Fruit fly (Drosophila melanogaster) whole organism, embryonic: ENCODE results near the gene Cchl.
A peak's percentile ranks its signal among the peaks of the same experiment; 100 is the strongest.

Source experiments
- BEAF-32 ChIP-seq: fragments of 200-800 bp; sonication (Bioruptor generic); optimal IDR thresholded peaks from 3 replicates; lab custom pipeline; 2017; ENCODE audit warnings: missing biosample characterization, missing genetic modification characterization, mild to moderate bottlenecking, moderate library complexity, missing genetic modification reagents
- C15 ChIP-seq: fragments of 200-800 bp; sonication (Bioruptor generic); IDR thresholded peaks from 3 replicates; pipeline ENCODE4 v1.3.6; 2022; ENCODE audit warnings: missing biosample characterization, missing genetic modification characterization
- CG10366 ChIP-seq: fragments of 200-800 bp; sonication (Bioruptor generic); IDR thresholded peaks from 2 replicates; pipeline ENCODE4 v1.3.6; 2022; ENCODE audit warnings: missing biosample characterization, missing genetic modification characterization
- CG11504 ChIP-seq: fragments of 200-800 bp; sonication (Bioruptor generic); optimal IDR thresholded peaks from 3 replicates; lab custom pipeline; 2019; ENCODE audit warnings: missing biosample characterization, mild to moderate bottlenecking, missing genetic modification characterization, moderate library complexity
- CG13123 ChIP-seq: fragments of 200-800 bp; sonication (Bioruptor generic); optimal IDR thresholded peaks from 2 replicates; lab custom pipeline; 2016; ENCODE audit warnings: missing biosample characterization, missing genetic modification characterization
- CG13287 ChIP-seq: fragments of 200-800 bp; sonication (Bioruptor generic); IDR thresholded peaks from 2 replicates; pipeline ENCODE4 v1.3.6; 2022; ENCODE audit warnings: missing biosample characterization, missing genetic modification characterization; ENCODE audit not compliant: partially characterized antibody
- CG17829 ChIP-seq: fragments of 200-800 bp; optimal IDR thresholded peaks from 2 replicates; lab custom pipeline; 2019; ENCODE audit warnings: missing biosample characterization, mild to moderate bottlenecking, missing genetic modification characterization, moderate library complexity
- CG18764 ChIP-seq: fragments of 200-800 bp; sonication (Bioruptor generic); optimal IDR thresholded peaks from 3 replicates; lab custom pipeline; 2016; ENCODE audit warnings: missing biosample characterization, missing genetic modification characterization
- CG2116 ChIP-seq: fragments of 200-800 bp; sonication (Bioruptor generic); optimal IDR thresholded peaks from 3 replicates; lab custom pipeline; 2018; ENCODE audit warnings: missing biosample characterization, mild to moderate bottlenecking, missing genetic modification characterization
- CG2875 ChIP-seq: fragments of 200-800 bp; sonication (Bioruptor generic); optimal IDR thresholded peaks from 2 replicates; lab custom pipeline; 2017; ENCODE audit warnings: missing biosample characterization, mild to moderate bottlenecking, missing genetic modification characterization, missing genetic modification reagents
- CG31441 ChIP-seq: fragments of 200-800 bp; sonication (Bioruptor generic); IDR thresholded peaks from 2 replicates; pipeline ENCODE4 v1.3.6; 2022; ENCODE audit warnings: missing biosample characterization, missing genetic modification characterization
- CG42726 ChIP-seq: fragments of 200-800 bp; sonication (Bioruptor generic); IDR thresholded peaks from 2 replicates; pipeline ENCODE4 v1.3.6; 2022; ENCODE audit warnings: missing biosample characterization, missing genetic modification characterization; ENCODE audit not compliant: partially characterized antibody
- CG4820 ChIP-seq: fragments of 200-800 bp; sonication (Bioruptor generic); optimal IDR thresholded peaks from 3 replicates; lab custom pipeline; 2016; ENCODE audit warnings: missing biosample characterization, missing genetic modification characterization
- CG6689 ChIP-seq: fragments of 200-800 bp; sonication (Bioruptor generic); IDR thresholded peaks from 2 replicates; pipeline ENCODE4 v1.3.6; 2022; ENCODE audit warnings: missing biosample characterization, missing genetic modification characterization
- CG6765 ChIP-seq: fragments of 200-800 bp; sonication (Bioruptor generic); optimal IDR thresholded peaks from 3 replicates; lab custom pipeline; 2017; ENCODE audit warnings: missing biosample characterization, mild to moderate bottlenecking, missing genetic modification characterization
- CG7357 ChIP-seq: fragments of 200-800 bp; sonication (Bioruptor generic); IDR thresholded peaks from 3 replicates; pipeline ENCODE4 v1.3.6; 2022; ENCODE audit warnings: missing biosample characterization, missing genetic modification characterization
- CG7963 ChIP-seq: fragments of 200-800 bp; sonication (Bioruptor generic); IDR thresholded peaks from 3 replicates; pipeline ENCODE4 v1.3.6; 2022; ENCODE audit warnings: missing biosample characterization, missing genetic modification characterization; ENCODE audit not compliant: partially characterized antibody
- CG8478 ChIP-seq: fragments of >200 bp; optimal IDR thresholded peaks from 2 replicates; lab custom pipeline; 2018
- CrebB ChIP-seq: fragments of 200-800 bp; sonication (Bioruptor generic); optimal IDR thresholded peaks from 3 replicates; lab custom pipeline; 2018; ENCODE audit warnings: missing biosample characterization, mild to moderate bottlenecking, missing genetic modification characterization
- Dll ChIP-seq: fragments of 200-800 bp; sonication (Bioruptor generic); IDR thresholded peaks from 4 replicates; pipeline ENCODE4 v1.3.6; 2022; ENCODE audit warnings: missing biosample characterization, missing genetic modification characterization; ENCODE audit not compliant: partially characterized antibody
- Dp ChIP-seq: fragments of 200-800 bp; sonication (Bioruptor generic); optimal IDR thresholded peaks from 2 replicates; lab custom pipeline; 2018; ENCODE audit warnings: missing biosample characterization, mild to moderate bottlenecking, missing genetic modification characterization, moderate library complexity
- Eip74EF ChIP-seq, 2 experiments: fragments of 200-800 bp in 1 of 2; fragments of >200 bp in 1 of 2; sonication (Bioruptor generic) in 1 of 2; optimal IDR thresholded peaks; 2 replicates each; lab custom pipeline; 2017 to 2019; ENCODE audit warnings: missing biosample characterization in 2 of 2, missing genetic modification characterization in 2 of 2, mild to moderate bottlenecking in 1 of 2, moderate library complexity in 1 of 2
- HLH3B ChIP-seq: fragments of 200-800 bp; sonication (Bioruptor generic); IDR thresholded peaks from 2 replicates; pipeline ENCODE4 v1.3.6; 2022; ENCODE audit warnings: missing biosample characterization, missing genetic modification characterization
- HLH4C ChIP-seq: fragments of 200-800 bp; sonication (Bioruptor generic); IDR thresholded peaks from 3 replicates; pipeline ENCODE4 v1.3.6; 2022; ENCODE audit warnings: missing biosample characterization, missing genetic modification characterization; ENCODE audit not compliant: partially characterized antibody
- Nf-YC ChIP-seq: fragments of 200-800 bp; optimal IDR thresholded peaks from 3 replicates; lab custom pipeline; 2019; ENCODE audit warnings: missing biosample characterization, mild to moderate bottlenecking, missing genetic modification characterization, moderate library complexity
- Ptx1 ChIP-seq: fragments of 200-800 bp; sonication (Bioruptor generic); IDR thresholded peaks from 2 replicates; pipeline ENCODE4 v1.3.6; 2022; ENCODE audit warnings: missing biosample characterization, missing genetic modification characterization
- Sin3A ChIP-seq: fragments of >200 bp; optimal IDR thresholded peaks from 2 replicates; lab custom pipeline; 2018
- Stat92E ChIP-seq, 3 experiments: fragments of >200 bp in 2 of 3; fragments of 200-800 bp in 1 of 3; sonication (Bioruptor generic) in 1 of 3; optimal IDR thresholded peaks; 2 replicates each; lab custom pipeline; 2017 to 2019; ENCODE audit warnings: missing biosample characterization in 3 of 3, missing genetic modification characterization in 3 of 3, mild to moderate bottlenecking in 1 of 3, moderate library complexity in 1 of 3
- amos ChIP-seq: fragments of 200-800 bp; sonication (Bioruptor generic); IDR thresholded peaks from 2 replicates; pipeline ENCODE4 v1.3.6; 2022; ENCODE audit warnings: missing biosample characterization, missing genetic modification characterization; ENCODE audit not compliant: partially characterized antibody
- az2 ChIP-seq: fragments of 200-800 bp; sonication (Bioruptor generic); optimal IDR thresholded peaks from 3 replicates; lab custom pipeline; 2016; ENCODE audit warnings: missing biosample characterization, missing genetic modification characterization
- chinmo ChIP-seq: fragments of 200-800 bp; sonication (Bioruptor generic); IDR thresholded peaks from 4 replicates; pipeline ENCODE4 v1.3.6; 2022; ENCODE audit warnings: missing biosample characterization, missing genetic modification characterization; ENCODE audit not compliant: partially characterized antibody
- cwo ChIP-seq: fragments of 200-800 bp; sonication (Bioruptor generic); optimal IDR thresholded peaks from 3 replicates; lab custom pipeline; 2017; ENCODE audit warnings: missing biosample characterization, missing genetic modification characterization, mild to moderate bottlenecking, moderate library complexity, missing genetic modification reagents
- dati ChIP-seq: fragments of 200-800 bp; sonication (Bioruptor generic); IDR thresholded peaks from 2 replicates; pipeline ENCODE4 v1.3.6; 2022; ENCODE audit warnings: missing biosample characterization, missing genetic modification characterization
- exex ChIP-seq: fragments of 200-800 bp; sonication (Bioruptor generic); optimal IDR thresholded peaks from 4 replicates; lab custom pipeline; 2018; ENCODE audit warnings: missing biosample characterization, mild to moderate bottlenecking, missing genetic modification characterization, moderate library complexity
- grn ChIP-seq: fragments of 200-800 bp; sonication (Bioruptor generic); optimal IDR thresholded peaks from 3 replicates; lab custom pipeline; 2017; ENCODE audit warnings: missing biosample characterization, missing genetic modification characterization
- insv ChIP-seq, 2 experiments: fragments of 200-800 bp; sonication (Bioruptor generic); optimal IDR thresholded peaks; 3 replicates each; lab custom pipeline; 2016 to 2018; ENCODE audit warnings: missing biosample characterization in 2 of 2, missing genetic modification characterization in 2 of 2
- ken ChIP-seq: fragments of 200-800 bp; sonication (Bioruptor generic); IDR thresholded peaks from 3 replicates; pipeline ENCODE4 v1.3.6; 2022; ENCODE audit warnings: missing biosample characterization, missing genetic modification characterization
- knrl ChIP-seq: fragments of 200-800 bp; sonication (Bioruptor generic); IDR thresholded peaks from 3 replicates; pipeline ENCODE4 v1.3.6; 2022; ENCODE audit warnings: missing biosample characterization, missing genetic modification characterization; ENCODE audit not compliant: partially characterized antibody
- lbe ChIP-seq: fragments of 200-800 bp; sonication (Bioruptor generic); optimal IDR thresholded peaks from 2 replicates; lab custom pipeline; 2016; ENCODE audit warnings: missing biosample characterization, mild to moderate bottlenecking, missing genetic modification characterization
- mirr ChIP-seq: fragments of 200-800 bp; sonication (Bioruptor generic); optimal IDR thresholded peaks from 3 replicates; lab custom pipeline; 2018; ENCODE audit warnings: missing biosample characterization, mild to moderate bottlenecking, missing genetic modification characterization
- mld ChIP-seq: fragments of 200-800 bp; sonication (Bioruptor generic); IDR thresholded peaks from 3 replicates; pipeline ENCODE4 v1.3.6; 2022; ENCODE audit warnings: missing biosample characterization, missing genetic modification characterization; ENCODE audit not compliant: partially characterized antibody
- nmo ChIP-seq: fragments of 200-800 bp; sonication (Bioruptor generic); optimal IDR thresholded peaks from 2 replicates; lab custom pipeline; 2018; ENCODE audit warnings: missing biosample characterization, mild to moderate bottlenecking, missing genetic modification characterization, moderate library complexity
- pan ChIP-seq, 4 experiments: fragments of >200 bp in 3 of 4; fragments of 200-800 bp in 1 of 4; sonication (Bioruptor generic) in 1 of 4; optimal IDR thresholded peaks in 3 of 4; IDR thresholded peaks in 1 of 4; 2 replicates each; pipeline versions ENCODE4 v1.3.6 to Lab custom; 2017 to 2022; ENCODE audit warnings: missing biosample characterization in 2 of 4, missing genetic modification characterization in 2 of 4, mixed read lengths in 1 of 4
- pho ChIP-seq: fragments of 200-800 bp; sonication (Bioruptor generic); optimal IDR thresholded peaks from 2 replicates; lab custom pipeline; 2016; ENCODE audit warnings: missing biosample characterization, missing genetic modification characterization
- pum ChIP-seq: fragments of 200-800 bp; sonication (Bioruptor generic); optimal IDR thresholded peaks from 2 replicates; lab custom pipeline; 2016; ENCODE audit warnings: missing biosample characterization, missing genetic modification characterization
- toy ChIP-seq: fragments of 200-800 bp; sonication (Bioruptor generic); IDR thresholded peaks from 2 replicates; pipeline ENCODE4 v1.3.6; 2022; ENCODE audit warnings: missing biosample characterization, missing genetic modification characterization
- unc-4 ChIP-seq: fragments of 200-800 bp; sonication (Bioruptor generic); IDR thresholded peaks from 2 replicates; pipeline ENCODE4 v1.3.6; 2022; ENCODE audit warnings: missing biosample characterization, missing genetic modification characterization; ENCODE audit not compliant: partially characterized antibody
- wdn ChIP-seq: fragments of 200-800 bp; sonication (Bioruptor generic); IDR thresholded peaks from 2 replicates; pipeline ENCODE4 v1.3.6; 2022; ENCODE audit warnings: missing biosample characterization, missing genetic modification characterization
- wek ChIP-seq: fragments of 200-800 bp; sonication (Bioruptor generic); optimal IDR thresholded peaks from 3 replicates; lab custom pipeline; 2018; ENCODE audit warnings: missing biosample characterization, mild to moderate bottlenecking, missing genetic modification characterization, moderate library complexity

Gene Cchl

dm6 chr3R:22035552-22035951, 8.3 kb upstream of the Cchl start (continued):
- TF ChIP-seq Stat92E (GFP tag; optimal IDR thresholded peaks at IDR 0.05; lab: Kevin White, UChicago) (no peak), C15 (GFP tag; lab: Robert Waterston, UW) (no peak), CG13123 (no peak), Eip74EF (GFP tag; optimal IDR thresholded peaks at IDR 0.05; lab: Kevin White, UChicago) (no peak), pho (no peak), CG8478 (lab: Kevin White, UChicago) (no peak), CG11504 (no peak), CG13287 (peak; percentile 84), CG7963 (GFP tag; lab: Robert Waterston, UW) (peak; percentile 78; the same call in 2 of the 3 replicates), CG2116 (GFP tag; lab: Kevin White, UChicago) (peak; percentile 82), insv (GFP tag; optimal IDR thresholded peaks at IDR 0.05; lab: Kevin White, UChicago) (peak in 1 of 2 experiments; percentile 82), CG18764 (GFP tag; lab: Kevin White, UChicago) (no peak), lbe (GFP tag; lab: Kevin White, UChicago) (no peak), CrebB (tag; lab: Kevin White, UChicago) (no peak), mld (GFP tag; lab: Robert Waterston, UW) (peak; percentile 86), CG2875 (GFP tag; lab: Kevin White, UChicago) (no peak), grn (GFP tag; lab: Kevin White, UChicago) (no peak), ken (GFP tag; lab: Robert Waterston, UW) (no peak), chinmo (peak; percentile 75; the same call in 2 of the 4 replicates), CG17829 (tag; lab: Kevin White, UChicago) (peak; percentile 13), CG10366 (GFP tag; lab: Robert Waterston, UW) (no peak), Nf-YC (no peak), knrl (GFP tag; lab: Robert Waterston, UW) (peak; percentile 75; the same call in 2 of the 3 replicates), mirr (GFP tag; lab: Kevin White, UChicago) (no peak), toy (no peak), CG7357 (GFP tag; lab: Robert Waterston, UW) (no peak), BEAF-32 (peak; percentile 75), az2 (GFP tag; lab: Kevin White, UChicago) (no peak), pum (GFP tag; lab: Kevin White, UChicago) (no peak), Ptx1 (no peak), CG6689 (GFP tag; lab: Robert Waterston, UW) (no peak), CG4820 (GFP tag; lab: Kevin White, UChicago) (no peak), dati (no peak), wek (GFP tag; lab: Kevin White, UChicago) (no peak), CG31441 (no peak), CG42726 (GFP tag; lab: Robert Waterston, UW) (peak; percentile 66), cwo (GFP tag; lab: Kevin White, UChicago) (peak; percentile 55), HLH3B (GFP tag; lab: Robert Waterston, UW) (no peak), Dp (GFP tag; lab: Kevin White, UChicago) (peak; percentile 57), unc-4 (peak; percentile 78), exex (no peak), wdn (no peak), CG6765 (GFP tag; lab: Kevin White, UChicago) (no peak), amos (peak; percentile 86), pan (optimal IDR thresholded peaks at IDR 0.05; lab: Kevin White, UChicago) (no peak), pan (GFP tag; optimal IDR thresholded peaks at IDR 0.05 in 1 of 2, IDR thresholded peaks at IDR 0.05 in 1 of 2) (no peak), Dll (GFP tag; lab: Robert Waterston, UW) (peak; percentile 73), Sin3A (peak; percentile 35), nmo (peak; percentile 25), HLH4C (peak; percentile 78)
